Worm (Caenorhabditis elegans) whole organism, L3 larva: ENCODE results near the gene abch-1.

Experiments
- R02D3.7 ChIP-seq: fragments of 150-350 bp; optimal IDR thresholded peaks from 2 replicates; lab custom pipeline; 2014; ENCODE audit warnings: missing biosample characterization, missing genetic modification characterization
- ZK546.5 ChIP-seq: sonication (generic microtip); optimal IDR thresholded peaks from 2 replicates; lab custom pipeline; 2017; ENCODE audit warnings: missing biosample characterization, missing genetic modification characterization
- aly-2 ChIP-seq: fragments of 150-350 bp; optimal IDR thresholded peaks from 2 replicates; lab custom pipeline; 2014; ENCODE audit warnings: missing biosample characterization, missing genetic modification characterization
- ama-1 ChIP-seq: fragments of 150-350 bp; optimal IDR thresholded peaks from 2 replicates; lab custom pipeline; 2018
- ceh-16 ChIP-seq: sonication (generic microtip); optimal IDR thresholded peaks from 2 replicates; lab custom pipeline; 2017; ENCODE audit warnings: missing biosample characterization, missing genetic modification characterization
- ceh-28 ChIP-seq: fragments of 150-350 bp; optimal IDR thresholded peaks from 2 replicates; lab custom pipeline; 2014; ENCODE audit warnings: missing biosample characterization, missing genetic modification reagents, missing genetic modification characterization
- ceh-82 ChIP-seq: fragments of 150-350 bp; optimal IDR thresholded peaks from 2 replicates; lab custom pipeline; 2014; ENCODE audit warnings: missing biosample characterization, missing genetic modification characterization
- daf-12 ChIP-seq: fragments of 150-350 bp; optimal IDR thresholded peaks from 2 replicates; lab custom pipeline; 2014; ENCODE audit warnings: missing biosample characterization, missing genetic modification reagents, missing genetic modification characterization
- elt-3 ChIP-seq, 3 experiments: fragments of 150-350 bp in 1 of 3; sonication (generic microtip) in 2 of 3; optimal IDR thresholded peaks; 2 replicates in 2 of 3; 4 replicates in 1 of 3; lab custom pipeline; 2014 to 2017; ENCODE audit warnings: missing biosample characterization in 3 of 3, missing genetic modification characterization in 3 of 3
- eor-1 ChIP-seq, 2 experiments: fragments of 150-350 bp; optimal IDR thresholded peaks; 2 replicates each; lab custom pipeline; 2014 to 2018; ENCODE audit warnings: missing biosample characterization in 2 of 2, missing genetic modification characterization in 2 of 2
- fkh-10 ChIP-seq: sonication (generic microtip); optimal IDR thresholded peaks from 2 replicates; lab custom pipeline; 2017; ENCODE audit warnings: missing biosample characterization, missing genetic modification reagents, missing genetic modification characterization
- fkh-2 ChIP-seq: fragments of 150-350 bp; optimal IDR thresholded peaks from 2 replicates; lab custom pipeline; 2014; ENCODE audit warnings: missing biosample characterization, missing genetic modification reagents, missing genetic modification characterization
- fos-1 ChIP-seq: fragments of 150-350 bp; optimal IDR thresholded peaks from 2 replicates; lab custom pipeline; 2014; ENCODE audit warnings: missing biosample characterization, missing genetic modification characterization
- hmg-11 ChIP-seq: sonication (generic microtip); optimal IDR thresholded peaks from 2 replicates; lab custom pipeline; 2016; ENCODE audit warnings: missing genetic modification characterization, missing compliant biosample characterization
- jun-1 ChIP-seq: fragments of 150-350 bp; optimal IDR thresholded peaks from 2 replicates; lab custom pipeline; 2014; ENCODE audit warnings: missing biosample characterization, missing genetic modification reagents, missing genetic modification characterization
- lin-15B ChIP-seq: fragments of 150-350 bp; optimal IDR thresholded peaks from 2 replicates; lab custom pipeline; 2014; ENCODE audit warnings: missing biosample characterization, missing genetic modification characterization
- lin-39 ChIP-seq: fragments of 150-350 bp; optimal IDR thresholded peaks from 2 replicates; lab custom pipeline; 2018; ENCODE audit warnings: missing biosample characterization, missing genetic modification reagents, missing genetic modification characterization
- lsy-12 ChIP-seq: sonication (generic microtip); optimal IDR thresholded peaks from 2 replicates; lab custom pipeline; 2016; ENCODE audit warnings: mild to moderate bottlenecking, missing genetic modification characterization, missing compliant biosample characterization
- mml-1 ChIP-seq: fragments of 150-350 bp; sonication (generic microtip); optimal IDR thresholded peaks from 3 replicates; lab custom pipeline; 2014; ENCODE audit warnings: missing biosample characterization, missing genetic modification characterization
- nfya-1 ChIP-seq: sonication (generic microtip); optimal IDR thresholded peaks from 2 replicates; lab custom pipeline; 2017; ENCODE audit warnings: missing genetic modification characterization, mild to moderate bottlenecking, missing compliant biosample characterization, antibody characterized with exemption, moderate library complexity; ENCODE audit not compliant: insufficient read depth
- nhr-11 ChIP-seq: fragments of 150-350 bp; optimal IDR thresholded peaks from 2 replicates; lab custom pipeline; 2014; ENCODE audit warnings: missing biosample characterization, missing genetic modification characterization
- nhr-12 ChIP-seq: fragments of 150-350 bp; optimal IDR thresholded peaks from 2 replicates; lab custom pipeline; 2014; ENCODE audit warnings: missing biosample characterization, missing genetic modification characterization
- nhr-237 ChIP-seq: fragments of 150-350 bp; optimal IDR thresholded peaks from 2 replicates; lab custom pipeline; 2014; ENCODE audit warnings: missing biosample characterization, missing genetic modification characterization
- nhr-28 ChIP-seq: fragments of 150-350 bp; optimal IDR thresholded peaks from 2 replicates; lab custom pipeline; 2014; ENCODE audit warnings: missing biosample characterization, missing genetic modification characterization
- nhr-43 ChIP-seq: sonication (generic microtip); optimal IDR thresholded peaks from 2 replicates; lab custom pipeline; 2016; ENCODE audit warnings: mild to moderate bottlenecking, missing genetic modification characterization, missing compliant biosample characterization; ENCODE audit not compliant: poor library complexity, severe bottlenecking
- nhr-67 ChIP-seq: fragments of 150-350 bp; optimal IDR thresholded peaks from 2 replicates; lab custom pipeline; 2014; ENCODE audit warnings: missing biosample characterization, missing genetic modification characterization
- nhr-76 ChIP-seq: fragments of 150-350 bp; sonication (generic microtip); optimal IDR thresholded peaks from 5 replicates; lab custom pipeline; 2014; ENCODE audit warnings: missing biosample characterization, missing genetic modification characterization
- nhr-77 ChIP-seq: fragments of 150-350 bp; optimal IDR thresholded peaks from 2 replicates; lab custom pipeline; 2014; ENCODE audit warnings: missing biosample characterization, missing genetic modification characterization
- pha-4 ChIP-seq: fragments of 150-350 bp; optimal IDR thresholded peaks from 2 replicates; lab custom pipeline; 2014; ENCODE audit warnings: missing biosample characterization, missing genetic modification reagents, missing genetic modification characterization
- pqm-1 ChIP-seq: fragments of 150-350 bp; optimal IDR thresholded peaks from 2 replicates; lab custom pipeline; 2017; ENCODE audit warnings: missing biosample characterization, missing genetic modification characterization, inconsistent platforms
- skn-1 ChIP-seq: fragments of 150-350 bp; optimal IDR thresholded peaks from 2 replicates; lab custom pipeline; 2014; ENCODE audit warnings: missing biosample characterization, missing genetic modification characterization
- tbx-2 ChIP-seq: sonication (generic microtip); optimal IDR thresholded peaks from 2 replicates; lab custom pipeline; 2016; ENCODE audit warnings: mild to moderate bottlenecking, missing genetic modification characterization, missing compliant biosample characterization
- unc-39 ChIP-seq: sonication (generic microtip); optimal IDR thresholded peaks from 4 replicates; lab custom pipeline; 2017; ENCODE audit warnings: missing biosample characterization, missing genetic modification characterization
- ztf-11 ChIP-seq: fragments of 150-350 bp; optimal IDR thresholded peaks from 2 replicates; lab custom pipeline; 2014; ENCODE audit warnings: missing biosample characterization, missing genetic modification characterization
- ztf-4 ChIP-seq: fragments of 150-350 bp; optimal IDR thresholded peaks from 2 replicates; lab custom pipeline; 2014; ENCODE audit warnings: missing biosample characterization, missing genetic modification characterization

The abch-1 gene

DNA sequence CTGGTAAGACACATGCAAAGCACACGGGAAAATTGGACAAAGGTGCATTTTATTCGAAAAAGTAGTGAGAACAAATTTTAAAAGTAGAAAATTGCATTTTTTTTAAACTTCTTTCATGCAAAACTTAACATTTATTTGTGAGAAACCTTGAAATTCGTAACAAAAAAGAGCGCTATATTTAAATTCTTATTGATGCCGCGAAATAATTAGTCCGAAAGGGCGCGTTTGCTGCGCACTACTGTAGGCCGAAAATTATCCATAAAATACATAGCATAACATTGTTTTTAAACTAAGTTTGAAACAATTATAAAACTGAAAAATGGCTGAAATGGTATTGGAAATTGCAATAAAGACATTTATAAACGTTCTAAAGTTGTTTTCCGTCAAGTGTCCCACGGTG is 11.7 kb downstream of the abch-1 start:
- TF ChIP-seq mml-1 (tag; lab: Kevin White, UChicago) = no peak
- TF ChIP-seq tbx-2 (tag; lab: Kevin White, UChicago) = no peak
- no peak for TF ChIP-seq lin-15B (tag; lab: Kevin White, UChicago)
- TF ChIP-seq aly-2 = no peak
- TF ChIP-seq R02D3.7 = no peak
- no peak for TF ChIP-seq ztf-11
- no peak for TF ChIP-seq unc-39 (tag; lab: Kevin White, UChicago)
- TF ChIP-seq nhr-12 (tag; lab: Kevin White, UChicago) = no peak
- no peak for TF ChIP-seq hmg-11 (tag; lab: Kevin White, UChicago)
- no peak for TF ChIP-seq lin-39 (tag; lab: Kevin White, UChicago)
- no peak for TF ChIP-seq pha-4 (tag; lab: Kevin White, UChicago)
- no peak for TF ChIP-seq fos-1 (tag; lab: Kevin White, UChicago)
- TF ChIP-seq, all 47 proteins: peak for 0

DNA sequence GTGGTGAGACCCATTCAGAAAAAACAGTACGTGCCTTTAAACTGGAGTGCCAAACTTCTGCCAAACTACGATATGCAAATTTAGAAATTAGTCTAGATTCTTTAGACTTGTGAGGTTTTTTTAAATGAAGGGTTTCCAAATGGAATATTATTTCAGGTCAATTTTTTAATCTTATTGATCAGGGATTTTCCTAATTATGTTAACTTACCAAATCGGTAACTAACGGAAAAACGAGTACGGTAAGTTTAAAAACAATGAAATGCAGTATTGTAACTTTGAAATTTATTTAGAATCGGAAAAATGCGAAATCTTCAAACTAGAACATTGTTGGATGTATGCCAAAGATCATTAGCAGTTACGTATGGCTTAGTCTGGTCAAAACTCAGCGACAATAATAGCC is 15.2 kb downstream of the abch-1 start, which contains the start of gene C56E6.7:
C56E6.7 (plus strand) TSS at position 301 of the 400 bp plus-strand sequence.
- no peak for TF ChIP-seq skn-1 (tag; lab: Kevin White, UChicago)
- TF ChIP-seq mml-1 (tag; lab: Kevin White, UChicago) = no peak
- no peak for TF ChIP-seq ztf-11
- no peak for TF ChIP-seq ceh-82 (tag; lab: Kevin White, UChicago)
- no peak for TF ChIP-seq pqm-1 (tag; lab: Kevin White, UChicago)
- TF ChIP-seq ceh-28 (tag; lab: Kevin White, UChicago) = no peak
- TF ChIP-seq elt-3 (tag; optimal IDR thresholded peaks at IDR 0.05; lab: Kevin White, UChicago) = no peak
- TF ChIP-seq nfya-1 (tag; lab: Kevin White, UChicago) = no peak
- TF ChIP-seq R02D3.7 = no peak
- TF ChIP-seq fkh-2 (tag; lab: Kevin White, UChicago) = no peak
- TF ChIP-seq jun-1 (tag; lab: Kevin White, UChicago) = no peak

DNA sequence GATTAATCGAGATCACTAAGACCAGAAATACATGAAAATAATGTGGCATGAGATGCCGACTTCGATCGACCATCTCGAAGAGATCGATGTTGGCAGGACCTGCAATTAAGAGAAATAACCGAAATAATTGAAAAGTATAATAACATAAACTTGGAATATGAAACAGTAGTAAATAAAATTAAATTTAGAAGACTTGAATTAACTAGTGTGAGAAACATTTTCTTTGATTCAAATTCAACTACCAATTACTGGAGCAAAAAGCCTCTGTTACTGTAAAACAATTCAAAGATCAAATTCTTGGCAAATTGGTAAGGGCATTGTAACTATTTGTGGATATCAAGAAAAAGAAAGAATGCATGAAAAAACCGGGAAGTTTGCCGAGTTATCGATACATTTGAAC is 17.5 kb downstream of the abch-1 start, which contains the start of gene R05G9R.1:
R05G9R.1 (minus strand) TSS at position 101 of the 400 bp plus-strand sequence.
- TF ChIP-seq ztf-4 = no peak
- TF ChIP-seq ztf-11 = no peak
- no peak for TF ChIP-seq ceh-82 (tag; lab: Kevin White, UChicago)
- no peak for TF ChIP-seq nhr-237 (tag; lab: Kevin White, UChicago)
- no peak for TF ChIP-seq R02D3.7
- TF ChIP-seq ama-1 = no peak
- no peak for TF ChIP-seq ceh-16
- TF ChIP-seq mml-1 (tag; lab: Kevin White, UChicago) = no peak
- TF ChIP-seq nhr-11 (tag; lab: Kevin White, UChicago) = no peak
- TF ChIP-seq unc-39 (tag; lab: Kevin White, UChicago) = no peak
- no peak for TF ChIP-seq elt-3 (tag; optimal IDR thresholded peaks at IDR 0.05; lab: Kevin White, UChicago)
- TF ChIP-seq nhr-43 (tag; lab: Kevin White, UChicago) = no peak
- no peak for TF ChIP-seq nhr-77
- no peak for TF ChIP-seq nhr-67
- no peak for TF ChIP-seq lsy-12 (tag; lab: Kevin White, UChicago)
- no peak for TF ChIP-seq fkh-10 (GFP tag; lab: Kevin White, UChicago)
- no peak for TF ChIP-seq ZK546.5 (tag; lab: Kevin White, UChicago)
- no peak for TF ChIP-seq hmg-11 (tag; lab: Kevin White, UChicago)

DNA sequence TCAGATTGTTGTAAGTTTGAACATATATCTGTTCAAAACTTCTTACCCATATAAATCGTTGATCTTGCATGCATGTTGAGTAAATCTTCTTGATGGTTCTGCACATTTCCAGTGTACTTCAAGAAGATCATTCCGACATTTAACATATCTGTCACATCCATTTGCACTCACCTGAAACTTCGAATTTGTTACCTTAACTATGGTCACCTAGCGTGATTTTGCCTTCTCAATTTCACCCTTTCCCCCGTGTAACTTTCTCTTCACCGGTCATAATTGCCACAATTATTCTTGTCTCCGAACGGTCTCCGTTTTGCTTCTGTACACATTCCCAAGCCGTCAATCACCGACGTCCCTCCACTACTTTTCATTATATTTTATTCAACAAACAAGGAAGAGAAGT is 18.1 kb downstream of the abch-1 start:
- TF ChIP-seq eor-1 (tag; optimal IDR thresholded peaks at IDR 0.05; lab: Kevin White, UChicago) (no peak), pqm-1 (tag; lab: Kevin White, UChicago) (no peak), ceh-16 (no peak), nhr-43 (tag; lab: Kevin White, UChicago) (no peak), elt-3 (tag; optimal IDR thresholded peaks at IDR 0.05; lab: Kevin White, UChicago) (no peak), jun-1 (tag; lab: Kevin White, UChicago) (no peak), nhr-28 (tag; lab: Kevin White, UChicago) (no peak), hmg-11 (tag; lab: Kevin White, UChicago) (no peak), nhr-12 (tag; lab: Kevin White, UChicago) (no peak), aly-2 (no peak), daf-12 (no peak), ztf-11 (no peak), ZK546.5 (tag; lab: Kevin White, UChicago) (no peak), nhr-76 (no peak)
